In the genomic region with DNA sequence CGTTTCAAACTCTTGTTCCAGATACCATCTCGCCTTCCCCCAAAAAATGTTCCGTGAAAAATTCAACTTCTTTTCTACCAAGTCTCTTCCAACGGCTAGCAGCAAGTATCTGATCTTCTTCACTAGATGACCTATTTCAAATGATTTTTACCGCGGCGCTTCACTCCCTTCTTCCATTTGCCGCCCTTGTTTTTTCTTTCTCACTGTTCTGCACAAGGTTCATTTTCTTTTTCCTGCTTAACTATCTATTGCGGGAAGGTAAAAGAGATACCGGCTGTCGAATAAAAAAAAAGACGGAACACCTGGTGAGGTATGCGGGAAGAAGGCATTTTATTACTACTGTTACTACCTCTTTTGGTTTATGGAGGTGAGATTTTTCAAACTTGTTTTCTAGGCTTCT, we compare ENCODE assay signal across 3 worm cellular contexts.
TF ChIP-seq lines count a peak whose summit lies in the region.

A gene (plus strand): TSS at position 214 of the 400 bp plus-strand sequence.

TF ChIP-seq in whole organism, L1 larva, 84 proteins besides CTCF, POLR2A, EP300 and RAD21:
- TF ChIP-seq blmp-1 (tag; optimal IDR thresholded peaks at IDR 0.05; lab: Kevin White, UChicago) (peak; percentile 84), irx-1 (tag; optimal IDR thresholded peaks at IDR 0.05; lab: Kevin White, UChicago) (no peak)

TF ChIP-seq in whole organism, L3 larva, 47 proteins besides CTCF, POLR2A, EP300 and RAD21:
- peak; percentile 18 for TF ChIP-seq nhr-23 (tag; optimal IDR thresholded peaks at IDR 0.05; lab: Kevin White, UChicago)
- no peak for TF ChIP-seq nhr-25 (tag; optimal IDR thresholded peaks at IDR 0.05; lab: Kevin White, UChicago)
- no peak for TF ChIP-seq mdl-1 (tag; optimal IDR thresholded peaks at IDR 0.05; lab: Kevin White, UChicago)

TF ChIP-seq in whole organism, L4 larva, 104 proteins besides CTCF, POLR2A, EP300 and RAD21:
- TF ChIP-seq unc-62 (GFP tag; optimal IDR thresholded peaks at IDR 0.05 in 1 of 2; lab: Kevin White, UChicago) (no peak), unc-62 (tag; optimal IDR thresholded peaks at IDR 0.05; lab: Kevin White, UChicago) (no peak), aha-1 (tag; lab: Kevin White, UChicago) (peak; percentile 83), dmd-8 (GFP tag; IDR thresholded peaks at IDR 0.05; lab: Robert Waterston, UW) (0 out of 2 replicates have a peak, but pooled peaks have one; percentile 40), hlh-11 (tag; optimal IDR thresholded peaks at IDR 0.05; lab: Kevin White, UChicago) (no peak), F10B5.3 (tag; optimal IDR thresholded peaks at IDR 0.05; lab: Kevin White, UChicago) (no peak), arid-1 (GFP tag; conservative IDR thresholded peaks at IDR 0.05; lab: Robert Waterston, UW) (no peak), spr-1 (tag; optimal IDR thresholded peaks at IDR 0.05; lab: Kevin White, UChicago) (no peak)
